Worm (Caenorhabditis elegans) whole organism, late embryonic: Measurements from ENCODE around the gene gar-3.
A peak's percentile ranks its signal among the peaks of the same experiment; 100 is the strongest.

Experiments
- C08G9.2 ChIP-seq: sonication (generic microtip); optimal IDR thresholded peaks from 2 replicates; lab custom pipeline; 2016; ENCODE audit warnings: mild to moderate bottlenecking, missing genetic modification characterization, moderate library complexity, missing compliant biosample characterization
- C38D4.7 ChIP-seq: fragments of 200-800 bp; sonication (Bioruptor generic); optimal IDR thresholded peaks from 2 replicates; lab custom pipeline; 2018; ENCODE audit warnings: mild to moderate bottlenecking, missing genetic modification characterization, moderate library complexity, missing compliant biosample characterization
- F13H6.1 ChIP-seq: sonication (generic microtip); optimal IDR thresholded peaks from 2 replicates; lab custom pipeline; 2016; ENCODE audit warnings: missing genetic modification characterization, missing compliant biosample characterization
- K09A11.1 ChIP-seq: sonication (generic microtip); optimal IDR thresholded peaks from 2 replicates; lab custom pipeline; 2017; ENCODE audit warnings: antibody characterized with exemption, mild to moderate bottlenecking, missing genetic modification characterization, missing compliant biosample characterization; ENCODE audit not compliant: insufficient read depth
- T23F11.4 ChIP-seq: fragments of 200-800 bp; sonication (Bioruptor generic); optimal IDR thresholded peaks from 2 replicates; lab custom pipeline; 2018; ENCODE audit warnings: mild to moderate bottlenecking, missing genetic modification characterization, missing compliant biosample characterization
- Y22D7AL.16 ChIP-seq: sonication (generic microtip); optimal IDR thresholded peaks from 2 replicates; lab custom pipeline; 2016; ENCODE audit warnings: missing genetic modification characterization, missing compliant biosample characterization
- ahr-1 ChIP-seq: sonication (generic microtip); optimal IDR thresholded peaks from 2 replicates; lab custom pipeline; 2016; ENCODE audit warnings: missing genetic modification characterization, missing compliant biosample characterization
- ceh-14 ChIP-seq: sonication (generic microtip); optimal IDR thresholded peaks from 2 replicates; lab custom pipeline; 2016; ENCODE audit warnings: missing genotype, missing genetic modification characterization, missing compliant biosample characterization
- ceh-2 ChIP-seq: sonication (generic microtip); optimal IDR thresholded peaks from 2 replicates; lab custom pipeline; 2016; ENCODE audit warnings: missing genotype, missing genetic modification characterization, missing compliant biosample characterization
- ceh-24 ChIP-seq: sonication (generic microtip); optimal IDR thresholded peaks from 2 replicates; lab custom pipeline; 2016; ENCODE audit warnings: mild to moderate bottlenecking, missing genetic modification characterization, missing compliant biosample characterization
- ceh-30 ChIP-seq: fragments of 150-350 bp; optimal IDR thresholded peaks from 2 replicates; lab custom pipeline; 2014; ENCODE audit warnings: missing biosample characterization, missing genetic modification characterization
- ceh-31 ChIP-seq: sonication (generic microtip); optimal IDR thresholded peaks from 2 replicates; lab custom pipeline; 2016; ENCODE audit warnings: missing genetic modification characterization, missing compliant biosample characterization
- ceh-34 ChIP-seq: sonication (generic microtip); optimal IDR thresholded peaks from 2 replicates; lab custom pipeline; 2016; ENCODE audit warnings: mild to moderate bottlenecking, missing genetic modification characterization, missing compliant biosample characterization
- che-1 ChIP-seq: sonication (generic microtip); optimal IDR thresholded peaks from 2 replicates; lab custom pipeline; 2016; ENCODE audit warnings: mild to moderate bottlenecking, missing genetic modification characterization, missing compliant biosample characterization
- dve-1 ChIP-seq: sonication (generic microtip); optimal IDR thresholded peaks from 2 replicates; lab custom pipeline; 2017; ENCODE audit warnings: antibody characterized with exemption, mild to moderate bottlenecking, missing genetic modification characterization, missing compliant biosample characterization
- elt-2 ChIP-seq: sonication (generic microtip); optimal IDR thresholded peaks from 2 replicates; lab custom pipeline; 2016; ENCODE audit warnings: missing genetic modification reagents, missing genetic modification characterization, missing compliant biosample characterization
- fax-1 ChIP-seq: sonication (generic microtip); optimal IDR thresholded peaks from 2 replicates; lab custom pipeline; 2016; ENCODE audit warnings: missing genotype, missing genetic modification characterization, missing compliant biosample characterization
- fkh-6 ChIP-seq: sonication (generic microtip); optimal IDR thresholded peaks from 2 replicates; lab custom pipeline; 2016; ENCODE audit warnings: missing genetic modification characterization, missing compliant biosample characterization
- gmeb-2 ChIP-seq: sonication (generic microtip); optimal IDR thresholded peaks from 2 replicates; lab custom pipeline; 2016; ENCODE audit warnings: missing genetic modification characterization, inconsistent platforms, missing compliant biosample characterization
- hlh-13 ChIP-seq: fragments of 200-800 bp; sonication (Bioruptor generic); optimal IDR thresholded peaks from 2 replicates; lab custom pipeline; 2018; ENCODE audit warnings: mild to moderate bottlenecking, missing genetic modification characterization, missing compliant biosample characterization
- hlh-30 ChIP-seq: sonication (generic microtip); optimal IDR thresholded peaks from 2 replicates; lab custom pipeline; 2017; ENCODE audit warnings: antibody characterized with exemption, missing genetic modification characterization, missing compliant biosample characterization; ENCODE audit not compliant: insufficient read depth
- hlh-8 ChIP-seq: sonication (generic microtip); optimal IDR thresholded peaks from 2 replicates; lab custom pipeline; 2016; ENCODE audit warnings: missing genotype, missing genetic modification characterization, missing compliant biosample characterization
- lin-11 ChIP-seq: fragments of 200-800 bp; sonication (Bioruptor generic); optimal IDR thresholded peaks from 2 replicates; lab custom pipeline; 2018; ENCODE audit warnings: mild to moderate bottlenecking, missing genetic modification characterization, missing compliant biosample characterization
- nfya-1 ChIP-seq: sonication (generic microtip); optimal IDR thresholded peaks from 2 replicates; lab custom pipeline; 2017; ENCODE audit warnings: missing genetic modification characterization, mild to moderate bottlenecking, missing compliant biosample characterization, antibody characterized with exemption, moderate library complexity
- npax-4 ChIP-seq: sonication (generic microtip); optimal IDR thresholded peaks from 2 replicates; lab custom pipeline; 2016; ENCODE audit warnings: missing genetic modification characterization, missing compliant biosample characterization
- pax-1 ChIP-seq: fragments of 150-350 bp; optimal IDR thresholded peaks from 2 replicates; lab custom pipeline; 2014; ENCODE audit warnings: missing biosample characterization, missing genetic modification characterization
- pha-4 ChIP-seq: fragments of 150-350 bp; optimal IDR thresholded peaks from 2 replicates; lab custom pipeline; 2018; ENCODE audit warnings: missing biosample characterization, missing genetic modification reagents, missing genetic modification characterization
- pqm-1 ChIP-seq: sonication (generic microtip); optimal IDR thresholded peaks from 2 replicates; lab custom pipeline; 2016; ENCODE audit warnings: missing genetic modification characterization, missing compliant biosample characterization
- pros-1 ChIP-seq: fragments of 150-350 bp; optimal IDR thresholded peaks from 2 replicates; lab custom pipeline; 2014; ENCODE audit warnings: missing biosample characterization, missing genetic modification reagents, missing genetic modification characterization
- rnt-1 ChIP-seq: sonication (generic microtip); optimal IDR thresholded peaks from 2 replicates; lab custom pipeline; 2016; ENCODE audit warnings: missing genetic modification characterization, missing compliant biosample characterization
- sox-4 ChIP-seq: sonication (generic microtip); optimal IDR thresholded peaks from 2 replicates; lab custom pipeline; 2017; ENCODE audit warnings: mild to moderate bottlenecking, missing genetic modification characterization, inconsistent platforms, missing compliant biosample characterization
- syd-9 ChIP-seq: sonication (generic microtip); optimal IDR thresholded peaks from 2 replicates; lab custom pipeline; 2016; ENCODE audit warnings: mild to moderate bottlenecking, missing genetic modification characterization, moderate library complexity, missing compliant biosample characterization
- tbx-2 ChIP-seq: sonication (generic microtip); optimal IDR thresholded peaks from 2 replicates; lab custom pipeline; 2016; ENCODE audit warnings: missing genetic modification characterization, missing compliant biosample characterization
- tbx-7 ChIP-seq: sonication (generic microtip); optimal IDR thresholded peaks from 2 replicates; lab custom pipeline; 2016; ENCODE audit warnings: missing genotype, missing genetic modification characterization, missing compliant biosample characterization
- ttx-3 ChIP-seq: sonication (generic microtip); optimal IDR thresholded peaks from 2 replicates; lab custom pipeline; 2016; ENCODE audit warnings: missing genetic modification reagents, missing genetic modification characterization, missing compliant biosample characterization
- unc-3 ChIP-seq, 2 experiments: fragments of 200-800 bp in 1 of 2; sonication (Bioruptor generic) in 1 of 2; sonication (generic microtip) in 1 of 2; conservative IDR thresholded peaks in 1 of 2; optimal IDR thresholded peaks in 1 of 2; 2 replicates each; pipeline versions ENCODE4 v1.3.6 to Lab custom; 2016 to 2022; ENCODE audit warnings: missing compliant biosample characterization in 2 of 2, missing genetic modification characterization in 2 of 2, missing genetic modification reagents in 1 of 2
- unc-42 ChIP-seq: sonication (generic microtip); optimal IDR thresholded peaks from 2 replicates; lab custom pipeline; 2016; ENCODE audit warnings: missing genotype, missing genetic modification characterization, missing compliant biosample characterization
- unc-55 ChIP-seq: sonication (generic microtip); optimal IDR thresholded peaks from 2 replicates; lab custom pipeline; 2017; ENCODE audit warnings: missing biosample characterization, missing genetic modification reagents, missing genetic modification characterization
- zip-5 ChIP-seq: sonication (generic microtip); optimal IDR thresholded peaks from 2 replicates; lab custom pipeline; 2016; ENCODE audit warnings: missing genetic modification characterization, missing compliant biosample characterization

The gar-3 gene

DNA sequence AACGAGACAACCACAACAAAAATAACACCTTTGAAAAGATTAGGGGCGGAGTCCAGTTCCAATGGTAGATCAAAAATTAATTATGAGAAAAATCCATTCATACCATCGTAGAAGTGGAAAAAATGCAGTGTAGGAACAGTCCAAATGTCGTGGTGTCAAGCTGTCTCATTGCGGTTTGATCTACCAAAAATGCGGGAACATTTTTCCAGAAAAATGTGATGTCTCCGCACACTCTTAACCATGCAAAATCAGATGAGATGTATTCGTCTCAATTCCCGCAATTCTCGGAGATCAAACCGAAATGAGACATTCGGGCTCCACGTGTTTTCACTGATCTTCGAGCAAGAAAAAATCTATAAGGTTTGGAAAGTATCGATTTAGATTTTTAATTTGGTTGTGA is 14.6 kb upstream of the gar-3 start:
- TF ChIP-seq gmeb-2 (tag; lab: Kevin White, UChicago): no peak
- TF ChIP-seq sox-4 (tag; lab: Kevin White, UChicago): no peak
- TF ChIP-seq ceh-30 (tag; lab: Kevin White, UChicago): no peak
- no peak for TF ChIP-seq K09A11.1 (tag; lab: Kevin White, UChicago)
- no peak for TF ChIP-seq unc-42 (tag; lab: Kevin White, UChicago)
- TF ChIP-seq lin-11 (tag; lab: Kevin White, UChicago): no peak
- TF ChIP-seq elt-2: no peak
- no peak for TF ChIP-seq rnt-1 (tag; lab: Kevin White, UChicago)
- no peak for TF ChIP-seq zip-5
- no peak for TF ChIP-seq ceh-2 (tag; lab: Kevin White, UChicago)
- no peak for TF ChIP-seq tbx-7 (tag; lab: Kevin White, UChicago)
- TF ChIP-seq unc-3 (GFP tag; conservative IDR thresholded peaks at IDR 0.05; lab: Robert Waterston, UW): no peak
- no peak for TF ChIP-seq unc-3 (tag; optimal IDR thresholded peaks at IDR 0.05; lab: Kevin White, UChicago)
- no peak for TF ChIP-seq tbx-2 (tag; lab: Kevin White, UChicago)
- TF ChIP-seq nfya-1 (tag; lab: Kevin White, UChicago): no peak
- no peak for TF ChIP-seq ttx-3 (tag; lab: Kevin White, UChicago)
- TF ChIP-seq fkh-6: no peak
- TF ChIP-seq T23F11.4 (GFP tag; lab: Kevin White, UChicago): no peak
- TF ChIP-seq hlh-30: no peak
- no peak for TF ChIP-seq fax-1 (tag; lab: Kevin White, UChicago)
- TF ChIP-seq, all 69 proteins: peak for 0

DNA sequence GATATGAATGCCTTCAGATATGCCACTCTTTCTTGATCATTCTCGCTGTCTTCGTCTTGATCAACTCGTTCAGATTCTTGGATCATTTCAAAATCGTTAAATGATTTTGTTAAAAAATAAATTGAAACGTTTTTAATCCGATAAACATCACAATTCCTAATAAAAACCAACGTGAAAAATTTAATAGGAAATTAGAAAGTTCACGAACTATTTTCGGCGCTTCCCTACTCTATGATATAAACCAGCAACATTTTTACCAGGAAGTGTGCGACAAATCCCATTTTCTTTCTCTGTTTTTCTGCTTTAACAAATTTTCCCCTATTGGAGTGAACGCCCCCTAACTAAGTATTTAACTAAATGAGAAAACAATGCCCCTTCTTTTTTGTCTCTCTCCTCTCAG is 5.8 kb upstream of the gar-3 start, which contains the start of gene Y40H4A.2:
Gene Y40H4A.2 (minus strand): TSS at position 101 of the 400 bp plus-strand sequence.
- no peak for TF ChIP-seq T23F11.4 (GFP tag; lab: Kevin White, UChicago)
- no peak for TF ChIP-seq Y22D7AL.16 (tag; lab: Kevin White, UChicago)
- no peak for TF ChIP-seq ceh-31 (tag; lab: Kevin White, UChicago)
- no peak for TF ChIP-seq pax-1 (tag; lab: Kevin White, UChicago)
- no peak for TF ChIP-seq pqm-1
- TF ChIP-seq hlh-13 (GFP tag; lab: Kevin White, UChicago): no peak
- TF ChIP-seq C38D4.7 (GFP tag; lab: Kevin White, UChicago): no peak
- TF ChIP-seq unc-55 (GFP tag; lab: Kevin White, UChicago): no peak
- no peak for TF ChIP-seq syd-9 (tag; lab: Kevin White, UChicago)
- no peak for TF ChIP-seq F13H6.1
- TF ChIP-seq ceh-14 (tag; lab: Kevin White, UChicago): no peak
- TF ChIP-seq hlh-8 (tag; lab: Kevin White, UChicago): no peak
- TF ChIP-seq rnt-1 (tag; lab: Kevin White, UChicago): no peak
- TF ChIP-seq dve-1 (tag; lab: Kevin White, UChicago): no peak

DNA sequence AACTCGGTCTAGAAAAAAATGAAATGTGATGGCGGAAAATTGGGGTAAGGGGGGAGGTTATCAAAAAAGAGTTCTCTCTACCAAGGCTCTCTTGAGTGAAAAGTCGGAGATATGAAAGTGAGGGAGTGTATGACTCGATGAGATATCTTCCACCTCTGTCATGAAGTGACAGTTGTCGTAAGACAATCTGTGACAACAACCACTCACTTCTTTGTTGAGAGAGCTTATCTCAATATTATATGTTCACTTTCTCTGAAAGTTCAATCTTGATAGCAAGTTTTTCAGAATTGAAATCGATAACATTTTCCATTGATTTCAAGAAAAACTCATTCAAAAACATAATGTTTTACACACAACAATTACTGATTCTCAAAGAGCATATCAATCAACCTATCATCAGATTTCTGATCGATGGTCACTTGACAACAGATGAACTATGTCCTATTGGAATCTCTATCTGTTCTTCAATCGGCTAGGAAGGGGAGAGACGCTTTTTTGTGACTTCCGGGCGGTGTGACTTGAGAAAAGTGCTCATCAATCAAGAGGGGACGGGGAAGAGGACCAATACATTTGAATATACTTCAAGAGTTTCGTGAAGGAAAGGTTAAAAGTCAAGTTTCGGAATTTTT is 2.7 kb downstream of the gar-3 start:
- TF ChIP-seq ceh-34 (tag; lab: Kevin White, UChicago) (no peak), unc-55 (GFP tag; lab: Kevin White, UChicago) (peak; percentile 42), C08G9.2 (tag; lab: Kevin White, UChicago) (no peak), che-1 (tag; lab: Kevin White, UChicago) (no peak), F13H6.1 (no peak), ceh-14 (tag; lab: Kevin White, UChicago) (no peak)
- TF ChIP-seq, all 69 proteins: peak for 1

DNA sequence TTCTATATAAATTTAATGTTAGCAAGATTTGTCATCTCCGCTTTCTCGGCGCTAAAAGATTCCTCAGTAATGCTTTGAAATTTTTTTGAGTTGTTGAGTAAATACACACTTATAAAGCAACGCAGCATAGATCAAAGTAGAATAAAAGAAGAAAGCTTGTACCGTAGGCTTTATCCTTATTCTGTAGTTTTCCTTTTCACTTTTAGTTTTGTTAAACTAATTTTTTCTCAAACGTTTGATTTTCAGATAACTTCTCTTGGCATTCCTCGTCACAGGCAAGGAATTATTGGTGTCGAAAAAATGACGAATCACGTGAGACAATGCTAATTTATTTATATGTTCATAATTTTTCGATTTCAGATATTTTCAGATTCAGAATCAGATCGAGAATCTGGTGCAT is 16.9 kb downstream of the gar-3 start, which contains the start of gene C53A5.11:
Gene C53A5.11 (plus strand): TSS at position 301 of the 400 bp plus-strand sequence.
- TF ChIP-seq pha-4 (tag; lab: Kevin White, UChicago): no peak
- no peak for TF ChIP-seq ahr-1 (tag; lab: Kevin White, UChicago)
- no peak for TF ChIP-seq K09A11.1 (tag; lab: Kevin White, UChicago)
- no peak for TF ChIP-seq gmeb-2 (tag; lab: Kevin White, UChicago)
- TF ChIP-seq elt-2: no peak
- TF ChIP-seq ceh-24 (tag; lab: Kevin White, UChicago): no peak
- no peak for TF ChIP-seq hlh-13 (GFP tag; lab: Kevin White, UChicago)
- no peak for TF ChIP-seq npax-4
- TF ChIP-seq ceh-2 (tag; lab: Kevin White, UChicago): no peak
- no peak for TF ChIP-seq pros-1 (tag; lab: Kevin White, UChicago)
- no peak for TF ChIP-seq che-1 (tag; lab: Kevin White, UChicago)
